Worm (Caenorhabditis elegans): ENCODE data around the gene lig-4.

DNA sequence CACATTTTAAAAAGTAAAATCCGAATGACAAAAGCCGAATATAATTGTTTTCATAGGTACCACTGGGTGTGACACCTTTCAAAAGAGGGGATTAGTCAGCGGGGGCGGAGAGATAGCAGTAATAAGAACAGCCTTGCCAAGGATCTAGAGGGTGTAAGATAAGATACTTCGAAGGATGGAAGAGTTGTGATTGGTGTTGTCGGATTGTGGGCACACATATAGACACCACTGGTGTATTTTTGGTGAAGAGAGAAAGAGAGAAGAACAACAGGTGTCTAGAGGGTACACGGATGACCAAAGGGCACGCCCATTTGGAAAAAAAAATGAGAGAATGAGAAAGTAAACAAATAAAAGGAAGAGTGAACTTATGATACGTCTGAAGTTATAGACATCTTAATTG is 23.9 kb downstream of the lig-4 start:
- no peak for TF ChIP-seq B0019.2 (GFP tag; conservative IDR thresholded peaks at IDR 0.05)
- no peak for TF ChIP-seq ets-4 (GFP tag; optimal IDR thresholded peaks at IDR 0.05)
- no peak for TF ChIP-seq efl-1 (GFP tag; optimal IDR thresholded peaks at IDR 0.05)
- TF ChIP-seq B0035.1 (tag; optimal IDR thresholded peaks at IDR 0.05) = no peak
- TF ChIP-seq ekl-4 (GFP tag; IDR thresholded peaks at IDR 0.05) = no peak
- no peak for TF ChIP-seq tlf-1 (GFP tag; optimal IDR thresholded peaks at IDR 0.05)
- TF ChIP-seq pha-4 (tag; optimal IDR thresholded peaks at IDR 0.05) = no peak
